Fruit fly (Drosophila melanogaster) whole organism, embryonic: ENCODE data around the gene CG17612.

ENCODE experiments used
- CG10431 ChIP-seq: fragments of 200-800 bp; sonication (Bioruptor generic); optimal IDR thresholded peaks from 3 replicates; lab custom pipeline; 2018; ENCODE audit warnings: missing biosample characterization, mild to moderate bottlenecking, missing genetic modification characterization
- CG10543 ChIP-seq: fragments of 200-800 bp; sonication (Bioruptor generic); optimal IDR thresholded peaks from 3 replicates; lab custom pipeline; 2017; ENCODE audit warnings: missing biosample characterization, mild to moderate bottlenecking, missing genetic modification characterization, moderate library complexity
- CG12236 ChIP-seq: fragments of 200-800 bp; sonication (Bioruptor generic); optimal IDR thresholded peaks from 2 replicates; lab custom pipeline; 2016; ENCODE audit warnings: missing biosample characterization, missing genetic modification characterization
- CG13296 ChIP-seq: fragments of 200-800 bp; sonication (Bioruptor generic); optimal IDR thresholded peaks from 3 replicates; lab custom pipeline; 2018; ENCODE audit warnings: missing biosample characterization, mild to moderate bottlenecking, missing genetic modification characterization
- CG1529 ChIP-seq: fragments of 200-800 bp; sonication (Bioruptor generic); optimal IDR thresholded peaks from 3 replicates; lab custom pipeline; 2018; ENCODE audit warnings: missing biosample characterization, missing genetic modification characterization
- CG16813 ChIP-seq: fragments of 200-800 bp; sonication (Bioruptor generic); IDR thresholded peaks from 3 replicates; pipeline ENCODE4 v1.3.6; 2022; ENCODE audit warnings: missing biosample characterization, missing genetic modification characterization; ENCODE audit not compliant: partially characterized antibody
- CG17568 ChIP-seq: fragments of 200-800 bp; sonication (Bioruptor generic); optimal IDR thresholded peaks from 2 replicates; lab custom pipeline; 2018; ENCODE audit warnings: missing biosample characterization, mild to moderate bottlenecking, missing genetic modification characterization, moderate library complexity
- CG17802 ChIP-seq: fragments of 200-800 bp; sonication (Bioruptor generic); optimal IDR thresholded peaks from 2 replicates; lab custom pipeline; 2018; ENCODE audit warnings: missing biosample characterization, mild to moderate bottlenecking, missing genetic modification characterization, moderate library complexity
- CG18476 ChIP-seq: fragments of 200-800 bp; sonication (Bioruptor generic); optimal IDR thresholded peaks from 2 replicates; lab custom pipeline; 2016; ENCODE audit warnings: missing biosample characterization, mild to moderate bottlenecking, missing genetic modification characterization
- CG18619 ChIP-seq: fragments of 200-800 bp; sonication (Bioruptor generic); optimal IDR thresholded peaks from 3 replicates; lab custom pipeline; 2017; ENCODE audit warnings: missing biosample characterization, mild to moderate bottlenecking, missing genetic modification characterization
- CG2875 ChIP-seq: fragments of 200-800 bp; sonication (Bioruptor generic); optimal IDR thresholded peaks from 2 replicates; lab custom pipeline; 2017; ENCODE audit warnings: missing biosample characterization, mild to moderate bottlenecking, missing genetic modification characterization, missing genetic modification reagents
- CG30403 ChIP-seq: fragments of 200-800 bp; sonication (Bioruptor generic); optimal IDR thresholded peaks from 3 replicates; lab custom pipeline; 2016; ENCODE audit warnings: missing biosample characterization, missing genetic modification characterization
- CG3163 ChIP-seq: fragments of 200-800 bp; sonication (Bioruptor generic); optimal IDR thresholded peaks from 3 replicates; lab custom pipeline; 2016; ENCODE audit warnings: missing biosample characterization, missing genetic modification characterization
- CG33213 ChIP-seq: fragments of 200-800 bp; sonication (Bioruptor generic); optimal IDR thresholded peaks from 3 replicates; lab custom pipeline; 2016; ENCODE audit warnings: missing biosample characterization, missing genetic modification characterization
- CG3726 ChIP-seq: fragments of 200-800 bp; sonication (Bioruptor generic); IDR thresholded peaks from 3 replicates; pipeline ENCODE4, ENCODE4 v1.3.6; 2022; ENCODE audit warnings: missing biosample characterization, missing genetic modification characterization
- CG6175 ChIP-seq: fragments of 200-800 bp; sonication (Bioruptor generic); IDR thresholded peaks from 3 replicates; pipeline ENCODE4 v1.3.6; 2022; ENCODE audit warnings: missing biosample characterization, missing genetic modification characterization
- CG8089 ChIP-seq: fragments of 200-800 bp; sonication (Bioruptor generic); optimal IDR thresholded peaks from 3 replicates; lab custom pipeline; 2016; ENCODE audit warnings: missing biosample characterization, missing genetic modification characterization
- D19B ChIP-seq: fragments of 200-800 bp; sonication (Bioruptor generic); optimal IDR thresholded peaks from 2 replicates; lab custom pipeline; 2017; ENCODE audit warnings: missing biosample characterization, mild to moderate bottlenecking, missing genetic modification characterization
- Dip2 ChIP-seq: fragments of 200-800 bp; sonication (Bioruptor generic); IDR thresholded peaks from 2 replicates; pipeline ENCODE4 v1.3.6; 2022; ENCODE audit warnings: missing biosample characterization, missing genetic modification characterization
- Ets97D ChIP-seq: fragments of 200-800 bp; sonication (Bioruptor generic); optimal IDR thresholded peaks from 3 replicates; lab custom pipeline; 2016; ENCODE audit warnings: missing biosample characterization, missing genetic modification characterization
- Hmx ChIP-seq: fragments of 200-800 bp; sonication (Bioruptor generic); optimal IDR thresholded peaks from 2 replicates; lab custom pipeline; 2016; ENCODE audit warnings: missing biosample characterization, missing genetic modification characterization
- Hr51 ChIP-seq, 2 experiments: fragments of 200-800 bp; sonication (Bioruptor generic); optimal IDR thresholded peaks; 2 replicates in 1 of 2; 3 replicates in 1 of 2; lab custom pipeline; 2016 to 2018; ENCODE audit warnings: missing biosample characterization in 2 of 2, missing genetic modification characterization in 2 of 2, mild to moderate bottlenecking in 1 of 2, moderate library complexity in 1 of 2
- Jarid2 ChIP-seq: fragments of 200-800 bp; sonication (Bioruptor generic); optimal IDR thresholded peaks from 3 replicates; lab custom pipeline; 2017; ENCODE audit warnings: mild to moderate bottlenecking, missing biosample characterization, missing genetic modification reagents, missing genetic modification characterization
- NC2β ChIP-seq: fragments of 200-800 bp; sonication (Bioruptor generic); optimal IDR thresholded peaks from 2 replicates; lab custom pipeline; 2016; ENCODE audit warnings: missing biosample characterization, missing genetic modification characterization
- Rfx ChIP-seq: fragments of 200-800 bp; sonication (Bioruptor generic); IDR thresholded peaks from 2 replicates; pipeline ENCODE4 v1.3.6; 2022; ENCODE audit warnings: missing biosample characterization, missing genetic modification characterization
- Sox102F ChIP-seq: fragments of 200-800 bp; sonication (Bioruptor generic); optimal IDR thresholded peaks from 2 replicates; lab custom pipeline; 2018; ENCODE audit warnings: missing biosample characterization, mild to moderate bottlenecking, missing genetic modification characterization, moderate library complexity
- TFAM ChIP-seq: fragments of 200-800 bp; sonication (Bioruptor generic); optimal IDR thresholded peaks from 2 replicates; lab custom pipeline; 2017; ENCODE audit warnings: missing biosample characterization, missing genetic modification characterization, inconsistent platforms
- Tbp ChIP-seq: fragments of >200 bp; optimal IDR thresholded peaks from 2 replicates; lab custom pipeline; 2018; ENCODE audit warnings: missing biosample characterization, missing genetic modification characterization
- al ChIP-seq: fragments of 200-800 bp; sonication (Bioruptor generic); IDR thresholded peaks from 2 replicates; pipeline ENCODE4 v1.3.6; 2022; ENCODE audit warnings: missing biosample characterization, missing genetic modification characterization
- ash1 ChIP-seq: fragments of 200-800 bp; sonication (Bioruptor generic); optimal IDR thresholded peaks from 2 replicates; lab custom pipeline; 2018; ENCODE audit warnings: missing biosample characterization, mild to moderate bottlenecking, missing genetic modification characterization
- bcd ChIP-seq: fragments of 200-800 bp; sonication (Bioruptor generic); optimal IDR thresholded peaks from 2 replicates; lab custom pipeline; 2017; ENCODE audit warnings: missing biosample characterization, mild to moderate bottlenecking, missing genetic modification characterization
- br ChIP-seq: fragments of >200 bp; optimal IDR thresholded peaks from 2 replicates; lab custom pipeline; 2017
- dan ChIP-seq: fragments of 200-800 bp; sonication (Bioruptor generic); IDR thresholded peaks from 2 replicates; pipeline ENCODE4 v1.3.6; 2022; ENCODE audit warnings: missing biosample characterization, missing genetic modification characterization
- dati ChIP-seq: fragments of 200-800 bp; sonication (Bioruptor generic); IDR thresholded peaks from 2 replicates; pipeline ENCODE4 v1.3.6; 2022; ENCODE audit warnings: missing biosample characterization, missing genetic modification characterization
- grn ChIP-seq: fragments of 200-800 bp; sonication (Bioruptor generic); optimal IDR thresholded peaks from 3 replicates; lab custom pipeline; 2017; ENCODE audit warnings: missing biosample characterization, missing genetic modification characterization
- gro ChIP-seq: fragments of 200-800 bp; sonication (Bioruptor generic); optimal IDR thresholded peaks from 2 replicates; lab custom pipeline; 2016; ENCODE audit warnings: missing biosample characterization, missing genetic modification characterization
- hkb ChIP-seq, 2 experiments: fragments of 200-800 bp in 1 of 2; fragments of >200 bp in 1 of 2; sonication (Bioruptor generic) in 1 of 2; IDR thresholded peaks in 1 of 2; optimal IDR thresholded peaks in 1 of 2; 2 replicates each; pipeline versions ENCODE4 v1.3.6 to Lab custom; 2017 to 2022; ENCODE audit warnings: missing biosample characterization in 1 of 2, missing genetic modification characterization in 1 of 2
- lbe ChIP-seq: fragments of 200-800 bp; sonication (Bioruptor generic); optimal IDR thresholded peaks from 2 replicates; lab custom pipeline; 2016; ENCODE audit warnings: missing biosample characterization, mild to moderate bottlenecking, missing genetic modification characterization
- nom ChIP-seq: fragments of 200-800 bp; sonication (Bioruptor generic); optimal IDR thresholded peaks from 2 replicates; lab custom pipeline; 2017; ENCODE audit warnings: missing biosample characterization, missing genetic modification characterization, mild to moderate bottlenecking, moderate library complexity, missing genetic modification reagents
- peb ChIP-seq: fragments of 200-800 bp; sonication (Bioruptor generic); IDR thresholded peaks from 2 replicates; pipeline ENCODE4 v1.3.6; 2022; ENCODE audit warnings: missing biosample characterization, missing genetic modification characterization
- repo ChIP-seq: fragments of 200-800 bp; sonication (Bioruptor generic); optimal IDR thresholded peaks from 2 replicates; lab custom pipeline; 2016; ENCODE audit warnings: missing biosample characterization, missing genetic modification characterization
- sd ChIP-seq: fragments of 200-800 bp; sonication (Bioruptor generic); optimal IDR thresholded peaks from 3 replicates; lab custom pipeline; 2018; ENCODE audit warnings: missing biosample characterization, mild to moderate bottlenecking, missing genetic modification characterization, moderate library complexity
- seq ChIP-seq: fragments of 200-800 bp; sonication (Bioruptor generic); IDR thresholded peaks from 2 replicates; pipeline ENCODE4 v1.3.6; 2022; ENCODE audit warnings: missing biosample characterization, missing genetic modification characterization
- shn ChIP-seq: fragments of 200-800 bp; sonication (Bioruptor generic); optimal IDR thresholded peaks from 3 replicates; lab custom pipeline; 2016; ENCODE audit warnings: missing biosample characterization, missing genetic modification characterization
- slou ChIP-seq: fragments of 200-800 bp; sonication (Bioruptor generic); optimal IDR thresholded peaks from 3 replicates; lab custom pipeline; 2016; ENCODE audit warnings: missing biosample characterization, missing genetic modification characterization
- sug ChIP-seq: fragments of 200-800 bp; optimal IDR thresholded peaks from 2 replicates; lab custom pipeline; 2019; ENCODE audit warnings: missing biosample characterization, mild to moderate bottlenecking, missing genetic modification characterization, moderate library complexity
- tgo ChIP-seq: fragments of 200-800 bp; sonication (Bioruptor generic); IDR thresholded peaks from 3 replicates; pipeline ENCODE4 v1.3.6; 2022; ENCODE audit warnings: missing biosample characterization, missing genetic modification characterization
- tin ChIP-seq: fragments of 200-800 bp; sonication (Bioruptor generic); optimal IDR thresholded peaks from 3 replicates; lab custom pipeline; 2016; ENCODE audit warnings: missing biosample characterization, missing genetic modification characterization
- tll ChIP-seq, 2 experiments: fragments of 200-800 bp in 1 of 2; fragments of >200 bp in 1 of 2; sonication (Bioruptor generic) in 1 of 2; optimal IDR thresholded peaks; 2 replicates each; lab custom pipeline; 2017 to 2019; ENCODE audit warnings: missing biosample characterization in 2 of 2, missing genetic modification characterization in 2 of 2, mild to moderate bottlenecking in 1 of 2, moderate library complexity in 1 of 2
- usp ChIP-seq: fragments of >200 bp; optimal IDR thresholded peaks from 2 replicates; lab custom pipeline; 2017; ENCODE audit warnings: missing biosample characterization, missing genetic modification characterization

Gene CG17612

dm6 chr2L:4371516-4372136 is 10.9 kb downstream of the CG17612 start (continued):
- TF ChIP-seq CG3726 (GFP tag; lab: Robert Waterston, UW) (0 out of 3 replicates have a peak, but pooled peaks have one; percentile 13), Hmx (GFP tag; lab: Kevin White, UChicago) (no peak), dati (no peak), hkb (optimal IDR thresholded peaks at IDR 0.05; lab: Kevin White, UChicago) (no peak), hkb (GFP tag; IDR thresholded peaks at IDR 0.05; lab: Robert Waterston, UW) (0 out of 2 replicates have a peak, but pooled peaks have one; percentile 34), CG3163 (GFP tag; lab: Kevin White, UChicago) (no peak), al (no peak), CG18476 (GFP tag; lab: Kevin White, UChicago) (peak; percentile 31), CG1529 (GFP tag; lab: Kevin White, UChicago) (peak; percentile 67), CG13296 (GFP tag; lab: Kevin White, UChicago) (peak; percentile 35), CG17568 (GFP tag; lab: Kevin White, UChicago) (no peak), CG10543 (GFP tag; lab: Kevin White, UChicago) (peak; percentile 22), ash1 (GFP tag; lab: Kevin White, UChicago) (peak; percentile 44), CG16813 (GFP tag; lab: Robert Waterston, UW) (peak; percentile 43; the same call in 1 of the 3 replicates), CG12236 (no peak), sd (tag; lab: Kevin White, UChicago) (peak; percentile 49), Sox102F (GFP tag; lab: Kevin White, UChicago) (peak; percentile 53), CG2875 (peak; percentile 65), tin (GFP tag; lab: Kevin White, UChicago) (peak; percentile 51), br (no peak), shn (GFP tag; lab: Kevin White, UChicago) (peak; percentile 9), Dip2 (no peak), tgo (GFP tag; lab: Robert Waterston, UW) (peak; percentile 38; the same call in 2 of the 3 replicates), grn (GFP tag; lab: Kevin White, UChicago) (no peak), slou (GFP tag; lab: Kevin White, UChicago) (no peak), Hr51 (GFP tag; optimal IDR thresholded peaks at IDR 0.05; lab: Kevin White, UChicago) (peak in 1 of 2 experiments; percentile 74), nom (peak; percentile 59), CG6175 (GFP tag; lab: Robert Waterston, UW) (peak; percentile 51; the same call in 1 of the 3 replicates), tll (GFP tag; optimal IDR thresholded peaks at IDR 0.05; lab: Kevin White, UChicago) (peak; percentile 23 to 67), CG17802 (tag; lab: Kevin White, UChicago) (no peak), CG33213 (no peak), bcd (GFP tag; lab: Kevin White, UChicago) (peak; percentile 35), CG8089 (GFP tag; lab: Kevin White, UChicago) (no peak), Rfx (GFP tag; lab: Robert Waterston, UW) (no peak), repo (no peak), dan (no peak), CG18619 (GFP tag; lab: Kevin White, UChicago) (peak; percentile 46), sug (no peak), lbe (GFP tag; lab: Kevin White, UChicago) (peak; percentile 5), Ets97D (no peak), TFAM (GFP tag; lab: Kevin White, UChicago) (no peak), CG30403 (GFP tag; lab: Kevin White, UChicago) (peak; percentile 63), Tbp (GFP tag; lab: Kevin White, UChicago) (no peak), gro (GFP tag; lab: Kevin White, UChicago) (no peak), usp (no peak), CG10431 (peak; percentile 12), peb (GFP tag; lab: Robert Waterston, UW) (no peak), NC2β (peak; percentile 24), Jarid2 (GFP tag; lab: Kevin White, UChicago) (peak; percentile 85), seq (GFP tag; lab: Robert Waterston, UW) (peak; percentile 71), D19B (GFP tag; lab: Kevin White, UChicago) (no peak)
